6 worm cellular contexts compared by ENCODE assay signal in the genomic region with DNA sequence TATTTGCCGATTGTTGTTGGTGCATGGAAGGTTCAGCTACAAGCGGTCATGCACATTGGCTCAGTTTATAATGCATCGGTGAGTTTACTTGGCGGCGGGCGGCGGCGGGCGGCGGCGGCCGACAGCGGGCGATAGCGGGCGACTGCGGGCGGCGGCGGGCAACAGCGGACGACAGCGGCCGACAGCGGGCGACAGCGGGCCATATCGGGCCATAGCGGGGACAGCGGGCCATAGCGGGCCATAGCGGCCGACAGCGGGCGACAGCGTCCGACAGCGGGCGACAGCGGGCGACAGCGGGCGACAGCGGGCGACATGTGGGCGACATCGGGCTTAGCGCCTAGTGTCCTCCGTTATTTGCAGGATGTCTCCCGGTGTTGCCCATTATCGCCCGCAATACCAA.
TF ChIP-seq lines count a peak whose summit lies in the region.

No protein-coding gene starts in this region.

TF ChIP-seq in whole organism, L1 larva, 84 proteins besides CTCF, POLR2A, EP300 and RAD21:
- TF ChIP-seq lsy-2 (tag; optimal IDR thresholded peaks at IDR 0.05; lab: Kevin White, UChicago), result no peak
- TF ChIP-seq nhr-47 (tag; optimal IDR thresholded peaks at IDR 0.05; lab: Kevin White, UChicago), result no peak
- TF ChIP-seq ceh-8 (GFP tag; optimal IDR thresholded peaks at IDR 0.05; lab: Kevin White, UChicago), result peak; percentile 45

TF ChIP-seq in whole organism, L4 larva, 104 proteins besides CTCF, POLR2A, EP300 and RAD21:
- TF ChIP-seq egl-43 (GFP tag; IDR thresholded peaks at IDR 0.05; lab: Robert Waterston, UW), result 0 out of 2 replicates have a peak, but pooled peaks have one; percentile 11
- peak; percentile 62; the same call in 1 of the 2 replicates for TF ChIP-seq F44E2.7 (GFP tag; IDR thresholded peaks at IDR 0.05; lab: Robert Waterston, UW)
- peak; percentile 99 for TF ChIP-seq set-16 (GFP tag; IDR thresholded peaks at IDR 0.05; lab: Robert Waterston, UW)
- TF ChIP-seq hif-1 (tag; optimal IDR thresholded peaks at IDR 0.05; lab: Kevin White, UChicago), result no peak
- peak; percentile 41; the same call in 1 of the 2 replicates for TF ChIP-seq Y48G9A.11 (GFP tag; IDR thresholded peaks at IDR 0.05; lab: Robert Waterston, UW)
TF ChIP-seq in whole organism, L4 larva: peak in this region for 4.

TF ChIP-seq in whole organism, early embryonic, 17 proteins besides CTCF, POLR2A, EP300 and RAD21:
- no peak for TF ChIP-seq F13C5.2 (tag; optimal IDR thresholded peaks at IDR 0.05; lab: Kevin White, UChicago)
- 0 out of 2 replicates have a peak, but pooled peaks have one; percentile 30 for TF ChIP-seq pes-1 (GFP tag; IDR thresholded peaks at IDR 0.05; lab: Robert Waterston, UW)
TF ChIP-seq in whole organism, early embryonic: peak in this region for 1.

TF ChIP-seq in whole organism, midembryonic, 9 proteins besides CTCF, POLR2A, EP300 and RAD21:
- TF ChIP-seq tab-1 (GFP tag; IDR thresholded peaks at IDR 0.05; lab: Robert Waterston, UW), result no peak
- TF ChIP-seq flt-1 (GFP tag; IDR thresholded peaks at IDR 0.05; lab: Robert Waterston, UW), result peak; percentile 48; the same call in 1 of the 2 replicates

TF ChIP-seq in whole organism, mixed stage, embryonic, 35 proteins besides CTCF, POLR2A, EP300 and RAD21:
- no peak for TF ChIP-seq lin-32 (GFP tag; optimal IDR thresholded peaks at IDR 0.05; lab: Kevin White, UChicago)
- TF ChIP-seq mls-2 (tag; optimal IDR thresholded peaks at IDR 0.05; lab: Kevin White, UChicago), result peak; percentile 34

TF ChIP-seq in whole organism, young adult, 124 proteins besides CTCF, POLR2A, EP300 and RAD21:
- TF ChIP-seq ztf-28 (GFP tag; IDR thresholded peaks at IDR 0.05; lab: Robert Waterston, UW) (0 out of 2 replicates have a peak, but pooled peaks have one; percentile 17), tbp1 (GFP tag; optimal IDR thresholded peaks at IDR 0.05; lab: Kevin White, UChicago) (no peak), dox-1 (GFP tag; IDR thresholded peaks at IDR 0.05; lab: Robert Waterston, UW) (peak; percentile 13; the same call in 1 of the 2 replicates), ceh-58 (GFP tag; IDR thresholded peaks at IDR 0.05; lab: Robert Waterston, UW) (no peak), bed-2 (GFP tag; IDR thresholded peaks at IDR 0.05; lab: Robert Waterston, UW) (peak; percentile 22; the same call in 1 of the 2 replicates), aptf-2 (GFP tag; conservative IDR thresholded peaks at IDR 0.05; lab: Robert Waterston, UW) (no peak), sea-2 (GFP tag; IDR thresholded peaks at IDR 0.05; lab: Robert Waterston, UW) (peak; percentile 45; the same call in 1 of the 2 replicates), Y67H2A.10 (GFP tag; conservative IDR thresholded peaks at IDR 0.05; lab: Robert Waterston, UW) (no peak), zfh-2 (GFP tag; conservative IDR thresholded peaks at IDR 0.05; lab: Robert Waterston, UW) (peak; percentile 97), lsy-27 (tag; optimal IDR thresholded peaks at IDR 0.05; lab: Kevin White, UChicago; ENCODE audit: borderline replicate concordance, insufficient read depth) (no peak), nhr-90 (tag; optimal IDR thresholded peaks at IDR 0.05; lab: Kevin White, UChicago) (no peak), die-1 (tag; optimal IDR thresholded peaks at IDR 0.05; lab: Kevin White, UChicago) (no peak), lin-35 (GFP tag; optimal IDR thresholded peaks at IDR 0.05; lab: Kevin White, UChicago) (no peak), egrh-3 (GFP tag; IDR thresholded peaks at IDR 0.05; lab: Robert Waterston, UW) (peak; percentile 98), F10E7.11 (tag; optimal IDR thresholded peaks at IDR 0.05; lab: Kevin White, UChicago) (peak; percentile 38), lin-26 (GFP tag; IDR thresholded peaks at IDR 0.05; lab: Robert Waterston, UW) (0 out of 2 replicates have a peak, but pooled peaks have one; percentile 47), akir-1 (GFP tag; optimal IDR thresholded peaks at IDR 0.05; lab: Kevin White, UChicago) (no peak), gei-17 (GFP tag; optimal IDR thresholded peaks at IDR 0.05; lab: Kevin White, UChicago) (no peak)
